Worm (Caenorhabditis elegans) whole organism, midembryonic: ENCODE measurements around the gene frpr-8.

Experiments
- T22C8.4 ChIP-seq: fragments of 200-800 bp; sonication (Bioruptor generic); IDR thresholded peaks from 2 replicates; pipeline ENCODE4 v1.3.6; 2022; ENCODE audit warnings: missing genetic modification characterization, missing compliant biosample characterization
- cog-1 ChIP-seq: sonication (generic microtip); optimal IDR thresholded peaks from 2 replicates; lab custom pipeline; 2016; ENCODE audit warnings: missing genetic modification characterization, missing compliant biosample characterization
- flt-1 ChIP-seq: fragments of 200-800 bp; sonication (Bioruptor generic); IDR thresholded peaks from 2 replicates; pipeline ENCODE4 v1.3.6; 2022; ENCODE audit warnings: missing genetic modification characterization, missing compliant biosample characterization
- klf-2 ChIP-seq: fragments of 200-800 bp; sonication (Bioruptor generic); conservative IDR thresholded peaks from 2 replicates; pipeline ENCODE4 v1.3.6; 2022; ENCODE audit warnings: missing genetic modification reagents, missing genetic modification characterization, missing compliant biosample characterization
- ref-1 ChIP-seq: fragments of 200-800 bp; sonication (Bioruptor generic); conservative IDR thresholded peaks from 2 replicates; pipeline ENCODE4 v1.3.6; 2022; ENCODE audit warnings: missing genetic modification reagents, missing genetic modification characterization, missing compliant biosample characterization
- tab-1 ChIP-seq: fragments of 200-800 bp; sonication (Bioruptor generic); IDR thresholded peaks from 2 replicates; pipeline ENCODE4 v1.3.6; 2022; ENCODE audit warnings: missing genetic modification characterization, missing compliant biosample characterization
- ztf-23 ChIP-seq: fragments of 200-800 bp; sonication (Bioruptor generic); IDR thresholded peaks from 2 replicates; pipeline ENCODE4 v1.3.6; 2022; ENCODE audit warnings: missing genetic modification reagents, missing genetic modification characterization, missing compliant biosample characterization
- ztf-29 ChIP-seq: fragments of 200-800 bp; sonication (Bioruptor generic); IDR thresholded peaks from 2 replicates; pipeline ENCODE4 v1.3.6; 2022; ENCODE audit warnings: missing genetic modification reagents, missing genetic modification characterization, missing compliant biosample characterization

ce11 chrX:8697517-8697916, at the start of gene frpr-8:
- no peak for TF ChIP-seq cog-1 (tag; lab: Kevin White, UChicago)
- no peak for TF ChIP-seq ztf-23 (GFP tag; lab: Robert Waterston, UW)
- no peak for TF ChIP-seq ztf-29 (GFP tag; lab: Robert Waterston, UW)
- no peak for TF ChIP-seq flt-1 (GFP tag; lab: Robert Waterston, UW)
- TF ChIP-seq tab-1 (GFP tag; lab: Robert Waterston, UW): no peak
- TF ChIP-seq ref-1 (GFP tag; lab: Robert Waterston, UW): no peak
- no peak for TF ChIP-seq T22C8.4
- TF ChIP-seq klf-2 (GFP tag; lab: Robert Waterston, UW): no peak
